Fruit fly (Drosophila melanogaster): ENCODE measurements around the gene foxo.

DNA sequence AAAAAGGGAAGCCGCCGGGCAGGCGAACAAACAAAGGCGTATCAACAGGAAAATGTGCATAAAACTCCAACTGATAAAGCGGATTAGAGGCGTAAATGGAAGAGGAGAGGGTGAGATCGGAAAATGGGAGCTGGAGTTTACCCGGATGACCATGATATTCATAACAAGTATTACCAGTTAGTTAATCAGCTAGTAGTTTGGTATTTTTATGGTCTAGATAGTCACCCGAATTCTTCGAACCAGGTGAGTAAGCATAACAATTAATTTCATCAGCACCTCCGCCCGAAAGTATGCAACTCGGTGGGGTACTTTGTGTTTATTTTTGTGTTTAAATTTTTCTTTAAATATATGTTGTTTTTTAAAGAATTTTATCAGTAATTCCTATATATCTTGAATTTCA, 39.2 kb downstream of the foxo start:
- TF ChIP-seq topi (GFP tag; optimal IDR thresholded peaks at IDR 0.05) = no peak
- no peak for TF ChIP-seq Gug (GFP tag; IDR thresholded peaks at IDR 0.05)
- no peak for TF ChIP-seq net (GFP tag; optimal IDR thresholded peaks at IDR 0.05)
- TF ChIP-seq Met (GFP tag; optimal IDR thresholded peaks at IDR 0.05) = no peak
- no peak for TF ChIP-seq CG34406 (GFP tag; optimal IDR thresholded peaks at IDR 0.05)
- TF ChIP-seq Eip93F (GFP tag; optimal IDR thresholded peaks at IDR 0.05) = no peak
- TF ChIP-seq Hr38 (GFP tag; optimal IDR thresholded peaks at IDR 0.05) = no peak
- no peak for TF ChIP-seq CG4318 (GFP tag; optimal IDR thresholded peaks at IDR 0.05)
